Fruit fly (Drosophila melanogaster) whole organism, embryonic: ENCODE measurements around the gene Rilpl.

Experiments
- Adf1 ChIP-seq: fragments of 200-800 bp; sonication (Bioruptor generic); IDR thresholded peaks from 2 replicates; pipeline ENCODE4 v1.3.6; 2022; ENCODE audit warnings: missing biosample characterization, missing genetic modification characterization
- Atf-2 ChIP-seq: fragments of 200-800 bp; sonication (Bioruptor generic); optimal IDR thresholded peaks from 2 replicates; lab custom pipeline; 2016; ENCODE audit warnings: missing biosample characterization, missing genetic modification characterization
- Atf3 ChIP-seq: fragments of 200-800 bp; sonication (Bioruptor generic); optimal IDR thresholded peaks from 3 replicates; lab custom pipeline; 2016; ENCODE audit warnings: missing biosample characterization, missing genetic modification characterization
- Blimp-1 ChIP-seq: fragments of 200-800 bp; sonication (Bioruptor generic); optimal IDR thresholded peaks from 3 replicates; lab custom pipeline; 2018; ENCODE audit warnings: missing biosample characterization, missing genetic modification characterization, mild to moderate bottlenecking, moderate library complexity, missing genetic modification reagents
- BtbVII ChIP-seq: fragments of 200-800 bp; sonication (Bioruptor generic); optimal IDR thresholded peaks from 3 replicates; lab custom pipeline; 2017; ENCODE audit warnings: missing biosample characterization, mild to moderate bottlenecking, missing genetic modification characterization
- CG10462 ChIP-seq: fragments of 200-800 bp; sonication (Bioruptor generic); optimal IDR thresholded peaks from 2 replicates; lab custom pipeline; 2016; ENCODE audit warnings: missing biosample characterization, missing genetic modification characterization
- CG11560 ChIP-seq: fragments of 200-800 bp; sonication (Bioruptor generic); IDR thresholded peaks from 3 replicates; pipeline ENCODE4 v1.3.6; 2022; ENCODE audit warnings: missing biosample characterization, missing genetic modification characterization
- CG11696 ChIP-seq: fragments of 200-800 bp; sonication (Bioruptor generic); IDR thresholded peaks from 2 replicates; pipeline ENCODE4 v1.3.6; 2022; ENCODE audit warnings: missing biosample characterization, missing genetic modification characterization
- CG11723 ChIP-seq: fragments of 200-800 bp; sonication (Bioruptor generic); optimal IDR thresholded peaks from 2 replicates; lab custom pipeline; 2017; ENCODE audit warnings: missing biosample characterization, mild to moderate bottlenecking, missing genetic modification characterization
- CG1832 ChIP-seq: fragments of 200-800 bp; sonication (Bioruptor generic); optimal IDR thresholded peaks from 2 replicates; lab custom pipeline; 2017; ENCODE audit warnings: missing biosample characterization, mild to moderate bottlenecking, missing genetic modification characterization, inconsistent platforms
- CG2116 ChIP-seq: fragments of 200-800 bp; sonication (Bioruptor generic); optimal IDR thresholded peaks from 3 replicates; lab custom pipeline; 2018; ENCODE audit warnings: missing biosample characterization, mild to moderate bottlenecking, missing genetic modification characterization
- CG30403 ChIP-seq: fragments of 200-800 bp; sonication (Bioruptor generic); optimal IDR thresholded peaks from 3 replicates; lab custom pipeline; 2016; ENCODE audit warnings: missing biosample characterization, missing genetic modification characterization
- CG32767 ChIP-seq: fragments of 200-800 bp; sonication (Bioruptor generic); IDR thresholded peaks from 2 replicates; pipeline ENCODE4 v1.3.6; 2022; ENCODE audit warnings: missing biosample characterization, missing genetic modification characterization
- CG6272 ChIP-seq: fragments of 200-800 bp; sonication (Bioruptor generic); IDR thresholded peaks from 2 replicates; pipeline ENCODE4 v1.3.6; 2022; ENCODE audit warnings: missing biosample characterization, missing genetic modification characterization
- CG6765 ChIP-seq: fragments of 200-800 bp; sonication (Bioruptor generic); optimal IDR thresholded peaks from 3 replicates; lab custom pipeline; 2017; ENCODE audit warnings: missing biosample characterization, mild to moderate bottlenecking, missing genetic modification characterization
- CG8478 ChIP-seq: fragments of >200 bp; optimal IDR thresholded peaks from 2 replicates; lab custom pipeline; 2018
- CG9609 ChIP-seq: fragments of 200-800 bp; sonication (Bioruptor generic); optimal IDR thresholded peaks from 3 replicates; lab custom pipeline; 2016; ENCODE audit warnings: missing biosample characterization, missing genetic modification characterization
- CHES-1-like ChIP-seq: fragments of 200-800 bp; sonication (Bioruptor generic); optimal IDR thresholded peaks from 2 replicates; lab custom pipeline; 2016; ENCODE audit warnings: missing biosample characterization, missing genetic modification characterization
- Chrac-16 ChIP-seq: fragments of 200-800 bp; sonication (Bioruptor generic); optimal IDR thresholded peaks from 3 replicates; lab custom pipeline; 2016; ENCODE audit warnings: missing biosample characterization, missing genetic modification characterization
- ERR ChIP-seq: fragments of 200-800 bp; sonication (Bioruptor generic); optimal IDR thresholded peaks from 2 replicates; lab custom pipeline; 2016; ENCODE audit warnings: missing biosample characterization, missing genetic modification characterization
- Ets65A ChIP-seq: fragments of 200-800 bp; sonication (Bioruptor generic); peaks from one replicate; lab custom pipeline; 2016; ENCODE audit warnings: missing biosample characterization, missing genetic modification characterization
- H2.0 ChIP-seq: fragments of 200-800 bp; sonication (Bioruptor generic); IDR thresholded peaks from 2 replicates; pipeline ENCODE4 v1.3.6; 2022; ENCODE audit warnings: missing biosample characterization, missing genetic modification characterization
- Hand ChIP-seq: fragments of 200-800 bp; sonication (Bioruptor generic); optimal IDR thresholded peaks from 2 replicates; lab custom pipeline; 2017; ENCODE audit warnings: mild to moderate bottlenecking, missing biosample characterization, missing genetic modification reagents, missing genetic modification characterization
- Hr3 ChIP-seq: fragments of 200-800 bp; sonication (Bioruptor generic); optimal IDR thresholded peaks from 3 replicates; lab custom pipeline; 2016; ENCODE audit warnings: missing biosample characterization, missing genetic modification characterization
- Hr78 ChIP-seq, 2 experiments: fragments of 200-800 bp in 1 of 2; fragments of >200 bp in 1 of 2; sonication (Bioruptor generic) in 1 of 2; optimal IDR thresholded peaks; 2 replicates each; lab custom pipeline; 2017 to 2019; ENCODE audit warnings: missing biosample characterization in 2 of 2, missing genetic modification characterization in 2 of 2, mild to moderate bottlenecking in 1 of 2, moderate library complexity in 1 of 2
- Max ChIP-seq: fragments of 200-800 bp; sonication (Bioruptor generic); optimal IDR thresholded peaks from 2 replicates; lab custom pipeline; 2016; ENCODE audit warnings: missing biosample characterization, mild to moderate bottlenecking, missing genetic modification characterization
- NC2α ChIP-seq: fragments of 200-800 bp; sonication (Bioruptor generic); optimal IDR thresholded peaks from 2 replicates; lab custom pipeline; 2016; ENCODE audit warnings: missing biosample characterization, missing genetic modification characterization
- Oaz ChIP-seq: fragments of 200-800 bp; sonication (Bioruptor generic); IDR thresholded peaks from 2 replicates; pipeline ENCODE4 v1.3.6; 2022; ENCODE audit warnings: missing biosample characterization, missing genetic modification characterization
- Opbp ChIP-seq: fragments of 200-800 bp; sonication (Bioruptor generic); IDR thresholded peaks from 3 replicates; pipeline ENCODE4 v1.3.6; 2022; ENCODE audit warnings: missing biosample characterization, missing genetic modification characterization; ENCODE audit not compliant: partially characterized antibody
- Sox102F ChIP-seq: fragments of 200-800 bp; sonication (Bioruptor generic); optimal IDR thresholded peaks from 2 replicates; lab custom pipeline; 2018; ENCODE audit warnings: missing biosample characterization, mild to moderate bottlenecking, missing genetic modification characterization, moderate library complexity
- Usf ChIP-seq: fragments of 200-800 bp; sonication (Bioruptor generic); optimal IDR thresholded peaks from 2 replicates; lab custom pipeline; 2017; ENCODE audit warnings: missing genotype, missing biosample characterization, missing genetic modification characterization
- al ChIP-seq: fragments of 200-800 bp; sonication (Bioruptor generic); IDR thresholded peaks from 2 replicates; pipeline ENCODE4 v1.3.6; 2022; ENCODE audit warnings: missing biosample characterization, missing genetic modification characterization
- bsh ChIP-seq, 2 experiments: fragments of 200-800 bp; sonication (Bioruptor generic); optimal IDR thresholded peaks; 2 replicates each; lab custom pipeline; 2017 to 2018; ENCODE audit warnings: mild to moderate bottlenecking in 2 of 2, missing biosample characterization in 2 of 2, missing genetic modification characterization in 2 of 2, moderate library complexity in 1 of 2
- corto ChIP-seq: fragments of 200-800 bp; sonication (Bioruptor generic); optimal IDR thresholded peaks from 2 replicates; lab custom pipeline; 2016; ENCODE audit warnings: missing biosample characterization, mild to moderate bottlenecking, missing genetic modification characterization, moderate library complexity
- dimm ChIP-seq: fragments of 200-800 bp; sonication (Bioruptor generic); IDR thresholded peaks from 2 replicates; pipeline ENCODE4 v1.3.6; 2022; ENCODE audit warnings: missing biosample characterization, missing genetic modification characterization
- dmrt99B ChIP-seq: fragments of 200-800 bp; sonication (Bioruptor generic); optimal IDR thresholded peaks from 2 replicates; lab custom pipeline; 2018; ENCODE audit warnings: missing biosample characterization, mild to moderate bottlenecking, missing genetic modification characterization, moderate library complexity
- fd3F ChIP-seq: fragments of 200-800 bp; sonication (Bioruptor generic); optimal IDR thresholded peaks from 2 replicates; lab custom pipeline; 2018; ENCODE audit warnings: missing biosample characterization, mild to moderate bottlenecking, missing genetic modification characterization, moderate library complexity
- fd64A ChIP-seq: fragments of 200-800 bp; sonication (Bioruptor generic); optimal IDR thresholded peaks from 3 replicates; lab custom pipeline; 2018; ENCODE audit warnings: missing biosample characterization, mild to moderate bottlenecking, missing genetic modification characterization
- fru ChIP-seq: fragments of >200 bp; optimal IDR thresholded peaks from 2 replicates; lab custom pipeline; 2017
- klu ChIP-seq: fragments of 200-800 bp; sonication (Bioruptor generic); IDR thresholded peaks from 2 replicates; pipeline ENCODE4 v1.3.6; 2022; ENCODE audit warnings: missing biosample characterization, missing genetic modification characterization
- odd ChIP-seq: fragments of 200-800 bp; sonication (Bioruptor generic); optimal IDR thresholded peaks from 2 replicates; lab custom pipeline; 2017; ENCODE audit warnings: missing biosample characterization, mild to moderate bottlenecking, missing genetic modification characterization
- peb ChIP-seq: fragments of 200-800 bp; sonication (Bioruptor generic); IDR thresholded peaks from 2 replicates; pipeline ENCODE4 v1.3.6; 2022; ENCODE audit warnings: missing biosample characterization, missing genetic modification characterization
- rib ChIP-seq: fragments of 200-800 bp; sonication (Bioruptor generic); IDR thresholded peaks from 2 replicates; pipeline ENCODE4 v1.3.6; 2022; ENCODE audit warnings: missing biosample characterization, missing genetic modification characterization
- sisA ChIP-seq: fragments of 200-800 bp; sonication (Bioruptor generic); IDR thresholded peaks from 2 replicates; pipeline ENCODE4 v1.3.6; 2022; ENCODE audit warnings: missing biosample characterization, missing genetic modification characterization
- slou ChIP-seq: fragments of 200-800 bp; sonication (Bioruptor generic); optimal IDR thresholded peaks from 3 replicates; lab custom pipeline; 2016; ENCODE audit warnings: missing biosample characterization, missing genetic modification characterization
- sqz ChIP-seq: fragments of 200-800 bp; sonication (Bioruptor generic); optimal IDR thresholded peaks from 3 replicates; lab custom pipeline; 2018; ENCODE audit warnings: missing biosample characterization, mild to moderate bottlenecking, missing genetic modification characterization
- sr ChIP-seq: fragments of 200-800 bp; sonication (Bioruptor generic); IDR thresholded peaks from 3 replicates; pipeline ENCODE4 v1.3.6; 2022; ENCODE audit warnings: missing biosample characterization, missing genetic modification characterization
- stwl ChIP-seq: fragments of 200-800 bp; sonication (Bioruptor generic); optimal IDR thresholded peaks from 3 replicates; lab custom pipeline; 2018; ENCODE audit warnings: missing biosample characterization, mild to moderate bottlenecking, missing genetic modification characterization, moderate library complexity
- tna ChIP-seq: fragments of 200-800 bp; sonication (Bioruptor generic); IDR thresholded peaks from 2 replicates; pipeline ENCODE4 v1.3.6; 2022; ENCODE audit warnings: missing biosample characterization, missing genetic modification characterization; ENCODE audit not compliant: partially characterized antibody
- unc-4 ChIP-seq: fragments of 200-800 bp; sonication (Bioruptor generic); IDR thresholded peaks from 2 replicates; pipeline ENCODE4 v1.3.6; 2022; ENCODE audit warnings: missing biosample characterization, missing genetic modification characterization; ENCODE audit not compliant: partially characterized antibody
- vfl ChIP-seq: fragments of 200-800 bp; sonication (Bioruptor generic); optimal IDR thresholded peaks from 2 replicates; lab custom pipeline; 2016; ENCODE audit warnings: missing biosample characterization, missing genetic modification characterization

The Rilpl gene

dm6 chrX:1380350-1381060 is 12.3 kb upstream of the Rilpl start, which contains the start of the genes CG3719 and CG32813 (continued):
- TF ChIP-seq BtbVII (GFP tag; lab: Kevin White, UChicago): peak; percentile 2
- TF ChIP-seq stwl (tag; lab: Kevin White, UChicago): peak; percentile 60
- TF ChIP-seq Hr3 (GFP tag; lab: Kevin White, UChicago): peak; percentile 19
- TF ChIP-seq fd3F (GFP tag; lab: Kevin White, UChicago): no peak
- peak; percentile 1 for TF ChIP-seq slou (GFP tag; lab: Kevin White, UChicago)
- no peak for TF ChIP-seq sqz (GFP tag; lab: Kevin White, UChicago)
- TF ChIP-seq Blimp-1 (GFP tag; lab: Kevin White, UChicago): no peak
- no peak for TF ChIP-seq NC2α (GFP tag; lab: Kevin White, UChicago)
- TF ChIP-seq klu (GFP tag; lab: Robert Waterston, UW): no peak
- peak; percentile 5 for TF ChIP-seq Max
- TF ChIP-seq peb: no peak
- TF ChIP-seq CG6272 (GFP tag; lab: Robert Waterston, UW): no peak
- TF ChIP-seq Usf (GFP tag; lab: Kevin White, UChicago): no peak
- 0 out of 2 replicates have a peak, but pooled peaks have one; percentile 11 for TF ChIP-seq al (GFP tag; lab: Robert Waterston, UW)
- TF ChIP-seq CG2116: peak; percentile 64
- TF ChIP-seq sr: no peak
- TF ChIP-seq bsh (GFP tag; optimal IDR thresholded peaks at IDR 0.05; lab: Kevin White, UChicago): no peak
- no peak for TF ChIP-seq Hr78 (GFP tag; optimal IDR thresholded peaks at IDR 0.05; lab: Kevin White, UChicago)
- no peak for TF ChIP-seq H2.0 (GFP tag; lab: Robert Waterston, UW)
- TF ChIP-seq unc-4: no peak
- TF ChIP-seq CG11560 (tag; lab: Robert Waterston, UW): no peak
- TF ChIP-seq Atf-2 (GFP tag; lab: Kevin White, UChicago): peak; percentile 1
- 0 out of 2 replicates have a peak, but pooled peaks have one; percentile 7 for TF ChIP-seq tna (GFP tag; lab: Robert Waterston, UW)
- TF ChIP-seq dimm (GFP tag; lab: Robert Waterston, UW): no peak
- no peak for TF ChIP-seq CG8478
- TF ChIP-seq odd (GFP tag; lab: Kevin White, UChicago): no peak
- no peak for TF ChIP-seq CG11723 (GFP tag; lab: Kevin White, UChicago)
- TF ChIP-seq rib (GFP tag; lab: Robert Waterston, UW): no peak
- TF ChIP-seq CG11696 (GFP tag; lab: Robert Waterston, UW): no peak
- TF ChIP-seq ERR (GFP tag; lab: Kevin White, UChicago): no peak
- no peak for TF ChIP-seq Sox102F
- TF ChIP-seq CG32767 (GFP tag; lab: Robert Waterston, UW): peak; percentile 61
- 0 out of 2 replicates have a peak, but pooled peaks have one; percentile 14 for TF ChIP-seq sisA (GFP tag; lab: Robert Waterston, UW)
- peak; percentile 35 for TF ChIP-seq CG30403 (GFP tag; lab: Kevin White, UChicago)
- TF ChIP-seq dmrt99B: no peak
- no peak for TF ChIP-seq corto (GFP tag; lab: Kevin White, UChicago)
- peak; percentile 23 for TF ChIP-seq CG9609 (GFP tag; lab: Kevin White, UChicago)
- TF ChIP-seq vfl: no peak
- TF ChIP-seq Chrac-16 (GFP tag; lab: Kevin White, UChicago): no peak
- no peak for TF ChIP-seq CG6765
- no peak for TF ChIP-seq fru (lab: Kevin White, UChicago)
- no peak for TF ChIP-seq Atf3 (GFP tag; lab: Kevin White, UChicago)
- TF ChIP-seq CG10462 (GFP tag; lab: Kevin White, UChicago): no peak
- peak; percentile 95 for TF ChIP-seq Ets65A (GFP tag; lab: Kevin White, UChicago)
- TF ChIP-seq Adf1 (GFP tag; lab: Robert Waterston, UW): 0 out of 2 replicates have a peak, but pooled peaks have one; percentile 21
- 0 out of 3 replicates have a peak, but pooled peaks have one; percentile 22 for TF ChIP-seq Opbp
- no peak for TF ChIP-seq fd64A
- TF ChIP-seq CHES-1-like (GFP tag; lab: Kevin White, UChicago): peak; percentile 32
- TF ChIP-seq Oaz (GFP tag; lab: Robert Waterston, UW): no peak
- no peak for TF ChIP-seq CG1832
- TF ChIP-seq Hand (GFP tag; lab: Kevin White, UChicago): no peak
